Fruit fly (Drosophila melanogaster) whole organism, adult: ENCODE results near the gene CG32295.

Source experiments
- CG11617 ChIP-seq: fragments of 200-800 bp; sonication (Bioruptor generic); optimal IDR thresholded peaks from 2 replicates; lab custom pipeline; 2017; ENCODE audit warnings: mild to moderate bottlenecking, missing biosample characterization, missing genetic modification reagents, missing genetic modification characterization
- CG14711 ChIP-seq: fragments of 200-800 bp; sonication (Bioruptor generic); optimal IDR thresholded peaks from 2 replicates; lab custom pipeline; 2018; ENCODE audit warnings: missing biosample characterization, mild to moderate bottlenecking, missing genetic modification characterization, moderate library complexity
- CG7101 ChIP-seq: fragments of 200-800 bp; sonication (Bioruptor generic); optimal IDR thresholded peaks from 2 replicates; lab custom pipeline; 2018; ENCODE audit warnings: missing biosample characterization, mild to moderate bottlenecking, missing genetic modification characterization, moderate library complexity

- TF ChIP-seq CG11617 (GFP tag; lab: Kevin White, UChicago) (no peak), CG14711 (tag; lab: Kevin White, UChicago) (peak; percentile 51), CG7101 (tag; lab: Kevin White, UChicago) (no peak)
Observed at dm6 chr3L:2552116-2552843, 25.5 kb upstream of the CG32295 start.
